Fruit fly (Drosophila melanogaster) Kc167 (cell line): ENCODE data around the gene CG15209.

Source experiments
- Myc ChIP-seq: fragments of >200 bp; optimal IDR thresholded peaks from 2 replicates; lab custom pipeline; 2017; ENCODE audit warnings: missing external identifiers
- h ChIP-seq: fragments of >200 bp; optimal IDR thresholded peaks from 3 replicates; lab custom pipeline; 2018; ENCODE audit warnings: missing external identifiers
- psq ChIP-seq: fragments of >200 bp; optimal IDR thresholded peaks from 2 replicates; lab custom pipeline; 2017; ENCODE audit warnings: missing external identifiers

DNA sequence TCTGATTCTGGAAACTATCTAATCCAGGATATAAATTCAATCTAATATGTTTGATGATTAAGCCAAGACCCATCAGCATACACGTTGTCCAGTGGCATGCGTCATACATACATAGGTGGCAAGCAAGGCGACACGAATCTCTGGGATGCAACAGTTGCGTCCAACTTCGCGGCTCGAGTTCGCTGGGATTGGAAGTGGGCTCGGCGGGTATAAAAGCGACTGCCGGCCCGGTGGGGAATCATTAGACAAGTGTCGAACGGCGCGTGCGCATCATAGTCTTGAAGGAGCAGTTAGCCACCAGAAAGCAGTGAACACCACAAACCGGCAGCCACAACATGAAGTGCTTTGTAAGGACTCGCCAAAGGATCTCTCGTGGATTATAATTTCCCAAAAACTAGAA, 27.0 kb downstream of the CG15209 start, which contains the start of gene CG2157:
- no peak for TF ChIP-seq h (lab: Kevin White, UChicago)
- TF ChIP-seq Myc: no peak
- no peak for TF ChIP-seq psq (lab: Kevin White, UChicago)
